Fruit fly (Drosophila melanogaster) whole organism, pupa: Measurements from ENCODE around the gene Crz.

ENCODE experiments used
- CG10348 ChIP-seq: fragments of 200-800 bp; sonication (Bioruptor generic); IDR thresholded peaks from 2 replicates; pipeline ENCODE4 v1.3.6; 2022; ENCODE audit warnings: missing biosample characterization, missing genetic modification characterization
- CG12605 ChIP-seq: fragments of 200-800 bp; sonication (Bioruptor generic); IDR thresholded peaks from 2 replicates; pipeline ENCODE4 v1.3.6; 2022; ENCODE audit warnings: missing biosample characterization, missing genetic modification characterization
- CG13204 ChIP-seq: fragments of 200-800 bp; sonication (Bioruptor generic); optimal IDR thresholded peaks from 2 replicates; lab custom pipeline; 2018; ENCODE audit warnings: missing biosample characterization, mild to moderate bottlenecking, missing genetic modification characterization, moderate library complexity
- CG14655 ChIP-seq: fragments of 200-800 bp; sonication (Bioruptor generic); optimal IDR thresholded peaks from 3 replicates; lab custom pipeline; 2017; ENCODE audit warnings: mild to moderate bottlenecking, missing biosample characterization, missing genetic modification reagents, missing genetic modification characterization
- CG15710 ChIP-seq: fragments of 200-800 bp; sonication (Bioruptor generic); optimal IDR thresholded peaks from 2 replicates; lab custom pipeline; 2018; ENCODE audit warnings: missing biosample characterization, mild to moderate bottlenecking, missing genetic modification characterization, moderate library complexity
- CG17806 ChIP-seq: fragments of 200-800 bp; sonication (Bioruptor generic); optimal IDR thresholded peaks from 2 replicates; lab custom pipeline; 2018; ENCODE audit warnings: missing biosample characterization, mild to moderate bottlenecking, missing genetic modification characterization, moderate library complexity
- CG32121 ChIP-seq: fragments of 200-800 bp; sonication (Bioruptor generic); IDR thresholded peaks from 2 replicates; pipeline ENCODE4 v1.3.6; 2022; ENCODE audit warnings: missing biosample characterization, missing genetic modification characterization
- CG34367 ChIP-seq: fragments of 200-800 bp; sonication (Bioruptor generic); optimal IDR thresholded peaks from 2 replicates; lab custom pipeline; 2018; ENCODE audit warnings: missing biosample characterization, mild to moderate bottlenecking, missing genetic modification characterization
- CG4496 ChIP-seq: fragments of 200-800 bp; sonication (Bioruptor generic); IDR thresholded peaks from 3 replicates; pipeline ENCODE4 v1.3.6; 2022; ENCODE audit warnings: missing biosample characterization, missing genetic modification characterization
- CG8159 ChIP-seq: fragments of 200-800 bp; sonication (Bioruptor generic); optimal IDR thresholded peaks from 3 replicates; lab custom pipeline; 2018; ENCODE audit warnings: missing biosample characterization, mild to moderate bottlenecking, missing genetic modification characterization, moderate library complexity
- CG8301 ChIP-seq: fragments of 200-800 bp; sonication (Bioruptor generic); optimal IDR thresholded peaks from 2 replicates; lab custom pipeline; 2018; ENCODE audit warnings: missing biosample characterization, mild to moderate bottlenecking, missing genetic modification characterization
- CG9948 ChIP-seq: fragments of 200-800 bp; sonication (Bioruptor generic); optimal IDR thresholded peaks from 2 replicates; lab custom pipeline; 2018; ENCODE audit warnings: missing biosample characterization, mild to moderate bottlenecking, missing genetic modification characterization, moderate library complexity
- D1 ChIP-seq: fragments of 200-800 bp; sonication (Bioruptor generic); optimal IDR thresholded peaks from 2 replicates; lab custom pipeline; 2018; ENCODE audit warnings: missing biosample characterization, mild to moderate bottlenecking, missing genetic modification characterization, moderate library complexity
- EcR ChIP-seq: fragments of 200-800 bp; sonication (Bioruptor generic); optimal IDR thresholded peaks from 3 replicates; lab custom pipeline; 2019; ENCODE audit warnings: missing biosample characterization, missing genetic modification characterization, mild to moderate bottlenecking, moderate library complexity, missing genetic modification reagents
- Ets98B ChIP-seq: fragments of 200-800 bp; sonication (Bioruptor generic); IDR thresholded peaks from 2 replicates; pipeline ENCODE4 v1.3.6; 2022; ENCODE audit warnings: missing biosample characterization, missing genetic modification characterization
- Pif1A ChIP-seq: fragments of 200-800 bp; sonication (Bioruptor generic); optimal IDR thresholded peaks from 3 replicates; lab custom pipeline; 2016; ENCODE audit warnings: missing biosample characterization, missing genetic modification characterization
- Pif1B ChIP-seq: fragments of 200-800 bp; sonication (Bioruptor generic); optimal IDR thresholded peaks from 3 replicates; lab custom pipeline; 2016; ENCODE audit warnings: missing biosample characterization, missing genetic modification characterization
- Snoo ChIP-seq: fragments of 200-800 bp; sonication (Bioruptor generic); optimal IDR thresholded peaks from 3 replicates; lab custom pipeline; 2017; ENCODE audit warnings: missing biosample characterization, mild to moderate bottlenecking, missing genetic modification characterization, inconsistent platforms
- fd96Ca ChIP-seq: fragments of 200-800 bp; sonication (Bioruptor generic); IDR thresholded peaks from 3 replicates; pipeline ENCODE4 v1.3.6; 2022; ENCODE audit warnings: missing biosample characterization, missing genetic modification characterization
- gl ChIP-seq: fragments of 200-800 bp; sonication (Bioruptor generic); optimal IDR thresholded peaks from 2 replicates; lab custom pipeline; 2018; ENCODE audit warnings: missing biosample characterization, mild to moderate bottlenecking, missing genetic modification characterization
- rn ChIP-seq: fragments of 200-800 bp; sonication (Bioruptor generic); IDR thresholded peaks from 2 replicates; pipeline ENCODE4 v1.3.6; 2022; ENCODE audit warnings: missing biosample characterization, missing genetic modification characterization

Crz gene

dm6 chr3R:14327472-14328104, 12.9 kb downstream of the Crz start, which contains the start of gene spn-B:
spn-B (plus strand) TSS chr3R:14328051.
- no peak for TF ChIP-seq gl (tag; lab: Kevin White, UChicago)
- peak; percentile 72 for TF ChIP-seq CG8159
- peak; percentile 69 for TF ChIP-seq Pif1B (GFP tag; lab: Kevin White, UChicago)
- TF ChIP-seq CG12605: peak; percentile 62
- peak; percentile 73 for TF ChIP-seq CG9948 (tag; lab: Kevin White, UChicago)
- peak; percentile 65 for TF ChIP-seq CG15710
- peak; percentile 67 for TF ChIP-seq CG34367 (tag; lab: Kevin White, UChicago)
- TF ChIP-seq EcR (GFP tag; lab: Kevin White, UChicago): no peak
- peak; percentile 74 for TF ChIP-seq CG17806 (tag; lab: Kevin White, UChicago)
- TF ChIP-seq D1: no peak
- TF ChIP-seq rn (GFP tag; lab: Robert Waterston, UW): no peak; the same call in 1 of the 2 replicates
- peak; percentile 56; the same call in 2 of the 3 replicates for TF ChIP-seq fd96Ca (GFP tag; lab: Robert Waterston, UW)
- TF ChIP-seq Snoo (tag; lab: Kevin White, UChicago): peak; percentile 85
- TF ChIP-seq CG10348 (GFP tag; lab: Robert Waterston, UW): no peak
- no peak for TF ChIP-seq Pif1A (GFP tag; lab: Kevin White, UChicago)
- no peak for TF ChIP-seq CG14655 (GFP tag; lab: Kevin White, UChicago)
- TF ChIP-seq Ets98B: peak; percentile 77
- TF ChIP-seq CG8301 (tag; lab: Kevin White, UChicago): peak; percentile 76
- TF ChIP-seq CG4496 (GFP tag; lab: Robert Waterston, UW): peak; percentile 80
- TF ChIP-seq CG13204 (GFP tag; lab: Kevin White, UChicago): no peak
- TF ChIP-seq CG32121: peak; percentile 72; the same call in 1 of the 2 replicates

DNA sequence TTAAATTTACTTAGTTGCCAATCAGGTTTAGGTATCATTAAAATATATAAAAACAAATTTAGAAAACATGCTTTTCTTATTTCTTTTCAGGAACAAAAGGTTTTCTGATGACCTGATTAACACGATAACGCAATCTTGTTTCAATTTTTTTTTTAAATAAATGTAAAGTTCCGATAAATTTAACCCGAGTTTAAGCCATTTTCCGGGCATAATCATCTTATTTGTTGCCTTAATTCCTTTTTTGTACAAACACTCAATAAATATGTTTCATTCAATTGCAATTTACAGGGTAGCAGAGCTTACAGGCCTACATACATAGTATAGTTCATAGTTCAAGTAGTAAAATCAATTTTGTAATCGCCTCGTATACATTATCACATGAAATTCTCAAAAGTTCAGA, 14.9 kb downstream of the Crz start:
- no peak for TF ChIP-seq CG32121
- TF ChIP-seq, all 21 proteins: peak for 0

dm6 chr3R:14330654-14331053, 16.0 kb downstream of the Crz start:
- TF ChIP-seq Ets98B (no peak), Snoo (tag; lab: Kevin White, UChicago) (no peak), CG15710 (no peak), CG32121 (no peak), D1 (no peak), gl (tag; lab: Kevin White, UChicago) (no peak), rn (GFP tag; lab: Robert Waterston, UW) (no peak), CG4496 (GFP tag; lab: Robert Waterston, UW) (no peak), CG8301 (tag; lab: Kevin White, UChicago) (no peak)
- TF ChIP-seq, all 21 proteins: peak for 0

DNA sequence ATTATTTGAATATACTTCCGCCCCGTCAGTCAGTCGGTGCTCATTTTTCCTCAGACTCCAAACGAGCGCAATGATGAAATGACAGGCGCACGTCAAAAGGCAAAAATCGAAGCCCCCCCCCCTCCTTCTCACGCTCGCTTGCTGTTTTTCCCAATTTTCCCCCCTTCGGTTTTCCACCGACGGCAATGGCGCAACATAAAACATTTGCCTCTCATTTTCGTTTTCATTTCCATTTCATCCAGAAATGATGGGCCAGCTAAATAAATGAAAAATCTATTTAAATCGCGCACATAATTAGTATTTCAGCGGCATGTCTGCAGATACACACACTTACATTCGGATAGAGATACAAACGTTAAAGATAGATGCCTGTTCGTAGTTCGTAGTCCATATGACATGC, 16.8 kb downstream of the Crz start:
- no peak for TF ChIP-seq CG34367 (tag; lab: Kevin White, UChicago)
- TF ChIP-seq CG8301 (tag; lab: Kevin White, UChicago): no peak
- TF ChIP-seq Pif1B (GFP tag; lab: Kevin White, UChicago): no peak
- TF ChIP-seq gl (tag; lab: Kevin White, UChicago): no peak
- TF ChIP-seq CG17806 (tag; lab: Kevin White, UChicago): no peak
- no peak for TF ChIP-seq fd96Ca (GFP tag; lab: Robert Waterston, UW)
- no peak for TF ChIP-seq rn (GFP tag; lab: Robert Waterston, UW)
- TF ChIP-seq Pif1A (GFP tag; lab: Kevin White, UChicago): no peak
- TF ChIP-seq CG10348 (GFP tag; lab: Robert Waterston, UW): no peak
- TF ChIP-seq CG4496 (GFP tag; lab: Robert Waterston, UW): no peak
- TF ChIP-seq CG9948 (tag; lab: Kevin White, UChicago): no peak
- TF ChIP-seq Snoo (tag; lab: Kevin White, UChicago): no peak
- no peak for TF ChIP-seq CG12605
- no peak for TF ChIP-seq CG8159
- no peak for TF ChIP-seq CG14655 (GFP tag; lab: Kevin White, UChicago)
- no peak for TF ChIP-seq CG13204 (GFP tag; lab: Kevin White, UChicago)
- no peak for TF ChIP-seq EcR (GFP tag; lab: Kevin White, UChicago)
- no peak for TF ChIP-seq CG32121

dm6 chr3R:14332735-14333134, 18.1 kb downstream of the Crz start:
- TF ChIP-seq Pif1B (GFP tag; lab: Kevin White, UChicago) (no peak), Snoo (tag; lab: Kevin White, UChicago) (no peak), CG4496 (GFP tag; lab: Robert Waterston, UW) (no peak), D1 (no peak), CG14655 (GFP tag; lab: Kevin White, UChicago) (peak; percentile 1), Pif1A (GFP tag; lab: Kevin White, UChicago) (no peak)

- 0 out of 3 replicates have a peak, but pooled peaks have one; percentile 8 for TF ChIP-seq CG4496 (GFP tag; lab: Robert Waterston, UW)
- no peak for TF ChIP-seq CG14655 (GFP tag; lab: Kevin White, UChicago)
Measured at dm6 chr3R:14335504-14335903, 20.9 kb downstream of the Crz start.

DNA sequence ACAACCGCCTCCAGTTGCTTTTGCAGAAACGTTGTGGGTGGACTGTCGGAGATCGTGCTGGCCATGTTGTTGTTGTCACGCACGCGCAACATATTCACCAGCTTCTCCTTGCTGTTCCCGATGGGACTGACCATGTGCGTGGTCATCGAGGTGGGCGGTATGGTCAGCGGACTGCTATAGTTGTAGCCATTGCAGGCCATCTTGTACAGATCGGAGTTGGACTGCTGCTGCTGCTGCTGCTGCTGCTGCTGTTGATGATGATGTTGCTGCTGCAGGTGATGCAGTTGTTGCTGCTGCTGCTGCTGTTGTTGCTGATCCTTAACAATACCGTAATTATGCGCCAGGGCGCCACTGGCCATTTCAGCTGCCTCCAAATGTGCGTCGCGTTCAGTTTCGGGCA, 30.1 kb downstream of the Crz start:
- TF ChIP-seq gl (tag; lab: Kevin White, UChicago) (no peak), CG14655 (GFP tag; lab: Kevin White, UChicago) (no peak), EcR (GFP tag; lab: Kevin White, UChicago) (no peak), CG12605 (no peak), CG9948 (tag; lab: Kevin White, UChicago) (no peak)
